Fruit fly (Drosophila melanogaster): ENCODE results near the gene CG44227.

CG44227 gene

dm6 chr3R:8670529-8671491 is 14.2 kb downstream of the CG44227 start, which contains the start of gene p (continued):
- TF ChIP-seq CHES-1-like (GFP tag; optimal IDR thresholded peaks at IDR 0.05) (peak; percentile 10), CG14050 (GFP tag; IDR thresholded peaks at IDR 0.05) (no peak), CrebB (tag; optimal IDR thresholded peaks at IDR 0.05) (peak; percentile 15), chif (GFP tag; optimal IDR thresholded peaks at IDR 0.05) (peak in 1 of 2 experiments; percentile 31), CG15601 (tag; optimal IDR thresholded peaks at IDR 0.05) (peak; percentile 60), sima (GFP tag; optimal IDR thresholded peaks at IDR 0.05) (no peak), ato (GFP tag; IDR thresholded peaks at IDR 0.05; ENCODE audit: partially characterized antibody) (no peak), CG4707 (GFP tag; optimal IDR thresholded peaks at IDR 0.05) (peak; percentile 58), so (GFP tag; IDR thresholded peaks at IDR 0.05) (no peak; the same call in 2 of the 3 replicates), CG31224 (GFP tag; IDR thresholded peaks at IDR 0.05) (peak; percentile 21; the same call in 1 of the 2 replicates), CG32772 (GFP tag; IDR thresholded peaks at IDR 0.05) (peak; percentile 61), CkIIα-i1 (GFP tag; IDR thresholded peaks at IDR 0.05) (no peak), sim (GFP tag; IDR thresholded peaks at IDR 0.05) (peak; percentile 48; the same call in 1 of the 2 replicates), Sin3A (optimal IDR thresholded peaks at IDR 0.05) (no peak), CG10543 (GFP tag; optimal IDR thresholded peaks at IDR 0.05) (peak; percentile 63), CG7372 (GFP tag; IDR thresholded peaks at IDR 0.05) (no peak), sens (GFP tag) (peak; percentile 90), prd (optimal IDR thresholded peaks at IDR 0.05) (no peak), prd (GFP tag; IDR thresholded peaks at IDR 0.05) (peak; percentile 37; the same call in 1 of the 3 replicates), CG16863 (GFP tag; optimal IDR thresholded peaks at IDR 0.05) (no peak), Bgb (GFP tag; IDR thresholded peaks at IDR 0.05; ENCODE audit: partially characterized antibody) (no peak), Deaf1 (tag; optimal IDR thresholded peaks at IDR 0.05) (no peak), CG6654 (GFP tag; optimal IDR thresholded peaks at IDR 0.05) (no peak), ttk (GFP tag; IDR thresholded peaks at IDR 0.05) (peak; percentile 37; the same call in 1 of the 2 replicates), CG34376 (GFP tag; optimal IDR thresholded peaks at IDR 0.05) (peak; percentile 91), zf30C (GFP tag; optimal IDR thresholded peaks at IDR 0.05) (no peak), Atf6 (GFP tag; IDR thresholded peaks at IDR 0.05) (0 out of 2 replicates have a peak, but pooled peaks have one; percentile 28), dan (GFP tag; IDR thresholded peaks at IDR 0.05) (no peak), peb (GFP tag; IDR thresholded peaks at IDR 0.05) (no peak), CG8765 (GFP tag; IDR thresholded peaks at IDR 0.05) (no peak), sd (tag; optimal IDR thresholded peaks at IDR 0.05) (peak; percentile 16), fd102C (GFP tag; optimal IDR thresholded peaks at IDR 0.05) (no peak), CG3726 (GFP tag; IDR thresholded peaks at IDR 0.05) (no peak), shn (GFP tag; optimal IDR thresholded peaks at IDR 0.05) (peak; percentile 39), lbe (GFP tag; optimal IDR thresholded peaks at IDR 0.05) (no peak), croc (GFP tag; conservative IDR thresholded peaks at IDR 0.05) (no peak), zen2 (GFP tag; IDR thresholded peaks at IDR 0.05; ENCODE audit: partially characterized antibody) (no peak), gem (tag; optimal IDR thresholded peaks at IDR 0.05) (peak; percentile 61), CG1529 (GFP tag; optimal IDR thresholded peaks at IDR 0.05) (no peak), Atf-2 (GFP tag; optimal IDR thresholded peaks at IDR 0.05) (no peak), CoRest (tag; optimal IDR thresholded peaks at IDR 0.05) (peak; percentile 11), Hand (GFP tag; optimal IDR thresholded peaks at IDR 0.05) (peak; percentile 5), slbo (GFP tag; IDR thresholded peaks at IDR 0.05) (peak; percentile 56), CG3065 (GFP tag; optimal IDR thresholded peaks at IDR 0.05) (no peak), wor (GFP tag; IDR thresholded peaks at IDR 0.05) (no peak), btn (GFP tag; optimal IDR thresholded peaks at IDR 0.05) (no peak), CG5180 (GFP tag; optimal IDR thresholded peaks at IDR 0.05) (peak; percentile 56), CG11695 (GFP tag; IDR thresholded peaks at IDR 0.05) (peak; percentile 26; the same call in 1 of the 3 replicates), crc (GFP tag; optimal IDR thresholded peaks at IDR 0.05) (peak; percentile 7), Taf1 (GFP tag; IDR thresholded peaks at IDR 0.05) (no peak)
